Worm (Caenorhabditis elegans) whole organism, L3 larva: Measurements from ENCODE around the gene nhr-173.

Source experiments
- R02D3.7 ChIP-seq: fragments of 150-350 bp; optimal IDR thresholded peaks from 2 replicates; lab custom pipeline; 2014; ENCODE audit warnings: missing biosample characterization, missing genetic modification characterization
- ZK546.5 ChIP-seq: sonication (generic microtip); optimal IDR thresholded peaks from 2 replicates; lab custom pipeline; 2017; ENCODE audit warnings: missing biosample characterization, missing genetic modification characterization
- aly-2 ChIP-seq: fragments of 150-350 bp; optimal IDR thresholded peaks from 2 replicates; lab custom pipeline; 2014; ENCODE audit warnings: missing biosample characterization, missing genetic modification characterization
- ama-1 ChIP-seq: fragments of 150-350 bp; optimal IDR thresholded peaks from 2 replicates; lab custom pipeline; 2018
- ceh-9 ChIP-seq: sonication (generic microtip); optimal IDR thresholded peaks from 2 replicates; lab custom pipeline; 2018; ENCODE audit warnings: missing biosample characterization, missing genetic modification characterization
- daf-12 ChIP-seq: fragments of 150-350 bp; optimal IDR thresholded peaks from 2 replicates; lab custom pipeline; 2014; ENCODE audit warnings: missing biosample characterization, missing genetic modification reagents, missing genetic modification characterization
- egl-27 ChIP-seq: sonication (generic microtip); optimal IDR thresholded peaks from 4 replicates; lab custom pipeline; 2017; ENCODE audit warnings: missing biosample characterization, missing genetic modification reagents, missing genetic modification characterization
- elt-1 ChIP-seq: fragments of 150-350 bp; optimal IDR thresholded peaks from 2 replicates; lab custom pipeline; 2014; ENCODE audit warnings: missing biosample characterization, missing genetic modification characterization
- elt-2 ChIP-seq: sonication (generic microtip); optimal IDR thresholded peaks from 2 replicates; lab custom pipeline; 2016; ENCODE audit warnings: missing genetic modification reagents, mild to moderate bottlenecking, missing genetic modification characterization, missing compliant biosample characterization
- elt-3 ChIP-seq, 3 experiments: fragments of 150-350 bp in 1 of 3; sonication (generic microtip) in 2 of 3; optimal IDR thresholded peaks; 2 replicates in 2 of 3; 4 replicates in 1 of 3; lab custom pipeline; 2014 to 2017; ENCODE audit warnings: missing biosample characterization in 3 of 3, missing genetic modification characterization in 3 of 3
- fkh-10 ChIP-seq: sonication (generic microtip); optimal IDR thresholded peaks from 2 replicates; lab custom pipeline; 2017; ENCODE audit warnings: missing biosample characterization, missing genetic modification reagents, missing genetic modification characterization
- fkh-2 ChIP-seq: fragments of 150-350 bp; optimal IDR thresholded peaks from 2 replicates; lab custom pipeline; 2014; ENCODE audit warnings: missing biosample characterization, missing genetic modification reagents, missing genetic modification characterization
- fos-1 ChIP-seq: fragments of 150-350 bp; optimal IDR thresholded peaks from 2 replicates; lab custom pipeline; 2014; ENCODE audit warnings: missing biosample characterization, missing genetic modification characterization
- hmg-11 ChIP-seq: sonication (generic microtip); optimal IDR thresholded peaks from 2 replicates; lab custom pipeline; 2016; ENCODE audit warnings: missing genetic modification characterization, missing compliant biosample characterization
- jun-1 ChIP-seq: fragments of 150-350 bp; optimal IDR thresholded peaks from 2 replicates; lab custom pipeline; 2014; ENCODE audit warnings: missing biosample characterization, missing genetic modification reagents, missing genetic modification characterization
- lsy-12 ChIP-seq: sonication (generic microtip); optimal IDR thresholded peaks from 2 replicates; lab custom pipeline; 2016; ENCODE audit warnings: mild to moderate bottlenecking, missing genetic modification characterization, missing compliant biosample characterization
- mml-1 ChIP-seq: fragments of 150-350 bp; sonication (generic microtip); optimal IDR thresholded peaks from 3 replicates; lab custom pipeline; 2014; ENCODE audit warnings: missing biosample characterization, missing genetic modification characterization
- nfya-1 ChIP-seq: sonication (generic microtip); optimal IDR thresholded peaks from 2 replicates; lab custom pipeline; 2017; ENCODE audit warnings: missing genetic modification characterization, mild to moderate bottlenecking, missing compliant biosample characterization, antibody characterized with exemption, moderate library complexity; ENCODE audit not compliant: insufficient read depth
- nhr-11 ChIP-seq: fragments of 150-350 bp; optimal IDR thresholded peaks from 2 replicates; lab custom pipeline; 2014; ENCODE audit warnings: missing biosample characterization, missing genetic modification characterization
- nhr-12 ChIP-seq: fragments of 150-350 bp; optimal IDR thresholded peaks from 2 replicates; lab custom pipeline; 2014; ENCODE audit warnings: missing biosample characterization, missing genetic modification characterization
- nhr-237 ChIP-seq: fragments of 150-350 bp; optimal IDR thresholded peaks from 2 replicates; lab custom pipeline; 2014; ENCODE audit warnings: missing biosample characterization, missing genetic modification characterization
- nhr-25 ChIP-seq: sonication (generic microtip); optimal IDR thresholded peaks from 2 replicates; lab custom pipeline; 2017; ENCODE audit warnings: missing biosample characterization, missing genetic modification characterization
- nhr-28 ChIP-seq: fragments of 150-350 bp; optimal IDR thresholded peaks from 2 replicates; lab custom pipeline; 2014; ENCODE audit warnings: missing biosample characterization, missing genetic modification characterization
- nhr-43 ChIP-seq: sonication (generic microtip); optimal IDR thresholded peaks from 2 replicates; lab custom pipeline; 2016; ENCODE audit warnings: mild to moderate bottlenecking, missing genetic modification characterization, missing compliant biosample characterization; ENCODE audit not compliant: poor library complexity, severe bottlenecking
- nhr-67 ChIP-seq: fragments of 150-350 bp; optimal IDR thresholded peaks from 2 replicates; lab custom pipeline; 2014; ENCODE audit warnings: missing biosample characterization, missing genetic modification characterization
- nhr-76 ChIP-seq: fragments of 150-350 bp; sonication (generic microtip); optimal IDR thresholded peaks from 5 replicates; lab custom pipeline; 2014; ENCODE audit warnings: missing biosample characterization, missing genetic modification characterization
- nhr-77 ChIP-seq: fragments of 150-350 bp; optimal IDR thresholded peaks from 2 replicates; lab custom pipeline; 2014; ENCODE audit warnings: missing biosample characterization, missing genetic modification characterization
- pha-4 ChIP-seq: fragments of 150-350 bp; optimal IDR thresholded peaks from 2 replicates; lab custom pipeline; 2014; ENCODE audit warnings: missing biosample characterization, missing genetic modification reagents, missing genetic modification characterization
- sea-2 ChIP-seq: fragments of 150-350 bp; sonication (generic microtip); optimal IDR thresholded peaks from 4 replicates; lab custom pipeline; 2014; ENCODE audit warnings: missing biosample characterization, missing genetic modification reagents, missing genetic modification characterization
- skn-1 ChIP-seq: fragments of 150-350 bp; optimal IDR thresholded peaks from 2 replicates; lab custom pipeline; 2014; ENCODE audit warnings: missing biosample characterization, missing genetic modification characterization
- snpc-4 ChIP-seq: fragments of 150-350 bp; optimal IDR thresholded peaks from 2 replicates; lab custom pipeline; 2014; ENCODE audit warnings: missing biosample characterization, missing genetic modification characterization
- tbx-2 ChIP-seq: sonication (generic microtip); optimal IDR thresholded peaks from 2 replicates; lab custom pipeline; 2016; ENCODE audit warnings: mild to moderate bottlenecking, missing genetic modification characterization, missing compliant biosample characterization
- unc-62 ChIP-seq: fragments of 150-350 bp; sonication (generic microtip); optimal IDR thresholded peaks from 4 replicates; lab custom pipeline; 2014; ENCODE audit warnings: missing biosample characterization, missing genetic modification reagents, missing genetic modification characterization
- zag-1 ChIP-seq: fragments of 150-350 bp; optimal IDR thresholded peaks from 2 replicates; lab custom pipeline; 2014; ENCODE audit warnings: missing biosample characterization, missing genetic modification characterization
- ztf-11 ChIP-seq: fragments of 150-350 bp; optimal IDR thresholded peaks from 2 replicates; lab custom pipeline; 2014; ENCODE audit warnings: missing biosample characterization, missing genetic modification characterization

Gene nhr-173

DNA sequence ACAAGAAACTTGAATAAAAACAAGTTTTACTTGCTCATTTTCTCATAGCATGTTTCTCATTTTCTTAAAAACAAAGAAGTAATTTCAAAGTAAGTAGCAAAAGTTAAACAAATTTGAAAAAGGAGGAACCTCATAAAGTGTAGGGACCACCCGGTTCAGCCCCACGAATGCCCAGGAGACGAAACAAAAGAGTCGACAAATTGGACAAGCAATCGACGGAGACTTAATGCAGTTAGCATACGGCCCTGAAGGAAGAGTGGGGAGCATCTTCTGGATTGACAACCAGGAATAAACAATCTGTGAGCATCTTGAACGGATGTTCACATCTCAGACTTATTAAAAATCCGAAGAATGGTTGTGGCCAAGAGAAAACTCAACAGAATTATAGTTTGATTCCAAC is 36.3 kb downstream of the nhr-173 start:
- TF ChIP-seq fos-1, result no peak

- TF ChIP-seq ceh-9 (tag; lab: Kevin White, UChicago) (no peak), aly-2 (tag; lab: Kevin White, UChicago) (no peak), mml-1 (tag; lab: Kevin White, UChicago) (no peak), nhr-67 (tag; lab: Kevin White, UChicago) (no peak), ama-1 (lab: Kevin White, UChicago) (no peak), skn-1 (tag; lab: Kevin White, UChicago) (no peak)
- TF ChIP-seq, all 47 proteins: peak for 0
Measured at ce11 chrX:6692896-6693295, 37.6 kb downstream of the nhr-173 start.

- no peak for TF ChIP-seq tbx-2 (tag; lab: Kevin White, UChicago)
- TF ChIP-seq nhr-76, result no peak
- TF ChIP-seq elt-3 (tag; optimal IDR thresholded peaks at IDR 0.05; lab: Kevin White, UChicago), result no peak
- no peak for TF ChIP-seq ZK546.5
- no peak for TF ChIP-seq hmg-11
- TF ChIP-seq nhr-25 (tag; lab: Kevin White, UChicago), result no peak
- TF ChIP-seq, all 47 proteins: peak for 0
Measured at ce11 chrX:6693331-6693730, 38.0 kb downstream of the nhr-173 start, which contains the start of gene F38B6.3. TSS of gene F38B6.3 (plus strand) at chrX:6693631.

DNA sequence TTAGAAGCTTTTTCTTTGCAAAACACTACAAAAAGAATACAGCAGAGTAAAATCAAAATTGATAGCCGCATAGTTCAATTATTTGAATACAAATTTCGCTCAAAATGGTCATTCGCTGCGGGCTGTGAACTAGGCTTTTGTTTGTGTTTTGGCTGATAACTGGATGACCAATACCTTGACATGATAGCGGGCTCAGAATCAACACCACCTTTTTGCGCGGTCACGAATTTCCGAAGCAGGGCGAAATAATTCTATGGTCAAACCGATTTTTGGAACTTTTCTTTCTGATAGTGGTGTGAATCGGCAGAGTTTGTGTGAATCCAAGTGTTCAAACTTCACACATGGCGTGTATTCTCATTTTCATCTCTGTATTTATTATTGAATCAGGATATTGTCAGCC is 42.9 kb downstream of the nhr-173 start, which contains the start of the genes F38B6.7 and F38B6.2:
Gene F38B6.7, minus strand, starts transcription at position 101 of the 400 bp plus-strand sequence.
Gene F38B6.2, plus strand, starts transcription at position 267 of the 400 bp plus-strand sequence.
- TF ChIP-seq mml-1 (tag; lab: Kevin White, UChicago) (no peak), nhr-237 (tag; lab: Kevin White, UChicago) (no peak), pha-4 (no peak), fkh-2 (tag; lab: Kevin White, UChicago) (no peak), nhr-28 (tag; lab: Kevin White, UChicago) (no peak), lsy-12 (tag; lab: Kevin White, UChicago) (no peak), nhr-25 (tag; lab: Kevin White, UChicago) (no peak), nhr-43 (no peak), nhr-12 (tag; lab: Kevin White, UChicago) (no peak), snpc-4 (no peak), daf-12 (tag; lab: Kevin White, UChicago) (no peak), unc-62 (no peak), elt-3 (tag; optimal IDR thresholded peaks at IDR 0.05; lab: Kevin White, UChicago) (no peak)
- TF ChIP-seq, all 47 proteins: peak for 0

DNA sequence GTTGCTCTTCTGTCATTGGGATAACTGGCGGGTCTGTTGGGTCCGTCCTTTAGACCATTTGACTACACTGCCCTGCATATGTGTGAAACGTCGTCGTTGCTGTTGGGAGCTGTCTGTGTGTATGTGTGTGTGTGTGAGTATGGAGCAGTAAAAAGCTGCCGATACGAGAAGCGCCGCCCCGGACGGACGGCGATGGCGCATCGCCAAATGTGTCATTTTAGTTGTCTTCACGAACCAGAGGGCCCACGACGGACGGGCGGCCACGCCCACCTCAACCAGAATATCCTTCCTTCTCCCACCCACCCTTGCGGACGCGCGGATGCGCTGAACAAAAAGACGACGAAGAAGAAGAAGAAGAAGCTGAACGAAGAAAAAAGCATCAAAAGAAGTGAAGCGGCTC is 46.9 kb downstream of the nhr-173 start, which contains the start of gene acr-2:
Gene acr-2, plus strand, starts transcription at position 301 of the 400 bp plus-strand sequence.
- TF ChIP-seq ztf-11 (no peak), nfya-1 (tag; lab: Kevin White, UChicago) (peak; percentile 27)

DNA sequence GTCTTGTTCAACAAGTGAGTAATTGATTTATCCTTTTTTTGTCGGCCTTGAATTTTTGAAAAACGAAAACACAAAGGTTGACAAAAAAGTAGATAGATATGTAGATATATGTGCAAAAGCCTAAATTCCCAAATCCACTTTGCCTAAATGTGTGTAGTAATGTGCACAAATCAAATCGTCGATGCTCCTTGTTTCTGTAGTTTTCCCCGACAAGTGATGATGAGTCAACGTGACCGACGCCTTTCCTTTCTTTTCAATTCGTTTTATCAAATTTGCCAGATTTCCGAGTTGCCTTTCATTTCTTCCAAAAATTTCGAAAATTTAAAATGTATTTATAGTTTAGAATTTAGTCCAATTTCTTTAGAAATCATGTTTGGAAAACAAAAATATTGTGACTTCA is 49.8 kb downstream of the nhr-173 start:
- TF ChIP-seq fkh-10 (GFP tag; lab: Kevin White, UChicago) (peak; percentile 88), fkh-2 (tag; lab: Kevin White, UChicago) (no peak)

ce11 chrX:6709238-6709637 is 53.9 kb downstream of the nhr-173 start, which contains the start of gene acr-3:
TSS of gene acr-3 (plus strand) at chrX:6709538.
- TF ChIP-seq aly-2 (tag; lab: Kevin White, UChicago) (no peak), nhr-11 (tag; lab: Kevin White, UChicago) (no peak), jun-1 (no peak), unc-62 (no peak), egl-27 (tag; lab: Kevin White, UChicago) (no peak), nhr-28 (tag; lab: Kevin White, UChicago) (no peak), lsy-12 (tag; lab: Kevin White, UChicago) (no peak), sea-2 (GFP tag; lab: Kevin White, UChicago) (no peak), fos-1 (no peak), elt-1 (tag; lab: Kevin White, UChicago) (no peak), R02D3.7 (no peak), ama-1 (lab: Kevin White, UChicago) (no peak), nhr-77 (no peak), zag-1 (tag; lab: Kevin White, UChicago) (no peak), tbx-2 (tag; lab: Kevin White, UChicago) (no peak), elt-2 (tag; lab: Kevin White, UChicago) (no peak), nhr-237 (tag; lab: Kevin White, UChicago) (no peak), nhr-76 (no peak)
